Worm (Caenorhabditis elegans) whole organism, late embryonic: ENCODE data around the gene T24E12.6.

Source experiments
- C08G9.2 ChIP-seq: sonication (generic microtip); optimal IDR thresholded peaks from 2 replicates; lab custom pipeline; 2016; ENCODE audit warnings: mild to moderate bottlenecking, missing genetic modification characterization, moderate library complexity, missing compliant biosample characterization
- F13H6.1 ChIP-seq: sonication (generic microtip); optimal IDR thresholded peaks from 2 replicates; lab custom pipeline; 2016; ENCODE audit warnings: missing genetic modification characterization, missing compliant biosample characterization
- Y22D7AL.16 ChIP-seq: sonication (generic microtip); optimal IDR thresholded peaks from 2 replicates; lab custom pipeline; 2016; ENCODE audit warnings: missing genetic modification characterization, missing compliant biosample characterization
- ceh-2 ChIP-seq: sonication (generic microtip); optimal IDR thresholded peaks from 2 replicates; lab custom pipeline; 2016; ENCODE audit warnings: missing genotype, missing genetic modification characterization, missing compliant biosample characterization
- ceh-24 ChIP-seq: sonication (generic microtip); optimal IDR thresholded peaks from 2 replicates; lab custom pipeline; 2016; ENCODE audit warnings: mild to moderate bottlenecking, missing genetic modification characterization, missing compliant biosample characterization
- ceh-30 ChIP-seq: fragments of 150-350 bp; optimal IDR thresholded peaks from 2 replicates; lab custom pipeline; 2014; ENCODE audit warnings: missing biosample characterization, missing genetic modification characterization
- ceh-31 ChIP-seq: sonication (generic microtip); optimal IDR thresholded peaks from 2 replicates; lab custom pipeline; 2016; ENCODE audit warnings: missing genetic modification characterization, missing compliant biosample characterization
- ceh-34 ChIP-seq: sonication (generic microtip); optimal IDR thresholded peaks from 2 replicates; lab custom pipeline; 2016; ENCODE audit warnings: mild to moderate bottlenecking, missing genetic modification characterization, missing compliant biosample characterization
- ceh-48 ChIP-seq: sonication (generic microtip); optimal IDR thresholded peaks from 2 replicates; lab custom pipeline; 2016; ENCODE audit warnings: missing genetic modification characterization, inconsistent platforms, missing compliant biosample characterization
- ceh-9 ChIP-seq: sonication (generic microtip); optimal IDR thresholded peaks from 2 replicates; lab custom pipeline; 2016; ENCODE audit warnings: mild to moderate bottlenecking, missing genetic modification characterization, inconsistent platforms, missing compliant biosample characterization
- che-1 ChIP-seq: sonication (generic microtip); optimal IDR thresholded peaks from 2 replicates; lab custom pipeline; 2016; ENCODE audit warnings: mild to moderate bottlenecking, missing genetic modification characterization, missing compliant biosample characterization
- fax-1 ChIP-seq: sonication (generic microtip); optimal IDR thresholded peaks from 2 replicates; lab custom pipeline; 2016; ENCODE audit warnings: missing genotype, missing genetic modification characterization, missing compliant biosample characterization
- fkh-10 ChIP-seq: fragments of 150-350 bp; optimal IDR thresholded peaks from 2 replicates; lab custom pipeline; 2014; ENCODE audit warnings: missing biosample characterization, missing genetic modification reagents, missing genetic modification characterization
- hlh-15 ChIP-seq: sonication (generic microtip); optimal IDR thresholded peaks from 2 replicates; lab custom pipeline; 2016; ENCODE audit warnings: missing genetic modification characterization, missing compliant biosample characterization
- hlh-8 ChIP-seq: sonication (generic microtip); optimal IDR thresholded peaks from 2 replicates; lab custom pipeline; 2016; ENCODE audit warnings: missing genotype, missing genetic modification characterization, missing compliant biosample characterization
- lim-6 ChIP-seq: sonication (generic microtip); optimal IDR thresholded peaks from 2 replicates; lab custom pipeline; 2016; ENCODE audit warnings: missing genetic modification characterization, missing compliant biosample characterization
- lin-11 ChIP-seq: fragments of 200-800 bp; sonication (Bioruptor generic); optimal IDR thresholded peaks from 2 replicates; lab custom pipeline; 2018; ENCODE audit warnings: mild to moderate bottlenecking, missing genetic modification characterization, missing compliant biosample characterization
- mec-3 ChIP-seq: sonication (generic microtip); optimal IDR thresholded peaks from 2 replicates; lab custom pipeline; 2016; ENCODE audit warnings: borderline replicate concordance, missing genetic modification characterization, missing compliant biosample characterization
- nhr-11 ChIP-seq: fragments of 150-350 bp; optimal IDR thresholded peaks from 2 replicates; lab custom pipeline; 2014; ENCODE audit warnings: missing biosample characterization, missing genetic modification characterization
- npax-4 ChIP-seq: sonication (generic microtip); optimal IDR thresholded peaks from 2 replicates; lab custom pipeline; 2016; ENCODE audit warnings: missing genetic modification characterization, missing compliant biosample characterization
- odd-2 ChIP-seq: sonication (generic microtip); optimal IDR thresholded peaks from 2 replicates; lab custom pipeline; 2017; ENCODE audit warnings: antibody characterized with exemption, mild to moderate bottlenecking, missing genetic modification characterization, missing compliant biosample characterization
- pag-3 ChIP-seq: sonication (generic microtip); optimal IDR thresholded peaks from 2 replicates; lab custom pipeline; 2016; ENCODE audit warnings: missing compliant biosample characterization, missing genetic modification characterization, borderline replicate concordance
- pat-9 ChIP-seq: fragments of 200-800 bp; sonication (Bioruptor generic); optimal IDR thresholded peaks from 2 replicates; lab custom pipeline; 2018; ENCODE audit warnings: mild to moderate bottlenecking, missing genetic modification characterization, moderate library complexity, missing compliant biosample characterization
- pax-1 ChIP-seq: fragments of 150-350 bp; optimal IDR thresholded peaks from 2 replicates; lab custom pipeline; 2014; ENCODE audit warnings: missing biosample characterization, missing genetic modification characterization
- pha-4 ChIP-seq: fragments of 150-350 bp; optimal IDR thresholded peaks from 2 replicates; lab custom pipeline; 2018; ENCODE audit warnings: missing biosample characterization, missing genetic modification reagents, missing genetic modification characterization
- pqm-1 ChIP-seq: sonication (generic microtip); optimal IDR thresholded peaks from 2 replicates; lab custom pipeline; 2016; ENCODE audit warnings: missing genetic modification characterization, missing compliant biosample characterization
- pros-1 ChIP-seq: fragments of 150-350 bp; optimal IDR thresholded peaks from 2 replicates; lab custom pipeline; 2014; ENCODE audit warnings: missing biosample characterization, missing genetic modification reagents, missing genetic modification characterization
- sdc-2 ChIP-seq: sonication (generic microtip); optimal IDR thresholded peaks from 2 replicates; lab custom pipeline; 2016; ENCODE audit warnings: missing genotype, missing genetic modification characterization, missing compliant biosample characterization
- syd-9 ChIP-seq: sonication (generic microtip); optimal IDR thresholded peaks from 2 replicates; lab custom pipeline; 2016; ENCODE audit warnings: mild to moderate bottlenecking, missing genetic modification characterization, moderate library complexity, missing compliant biosample characterization
- tbx-7 ChIP-seq: sonication (generic microtip); optimal IDR thresholded peaks from 2 replicates; lab custom pipeline; 2016; ENCODE audit warnings: missing genotype, missing genetic modification characterization, missing compliant biosample characterization
- unc-3 ChIP-seq, 2 experiments: fragments of 200-800 bp in 1 of 2; sonication (Bioruptor generic) in 1 of 2; sonication (generic microtip) in 1 of 2; conservative IDR thresholded peaks in 1 of 2; optimal IDR thresholded peaks in 1 of 2; 2 replicates each; pipeline versions ENCODE4 v1.3.6 to Lab custom; 2016 to 2022; ENCODE audit warnings: missing compliant biosample characterization in 2 of 2, missing genetic modification characterization in 2 of 2, missing genetic modification reagents in 1 of 2
- unc-55 ChIP-seq: sonication (generic microtip); optimal IDR thresholded peaks from 2 replicates; lab custom pipeline; 2017; ENCODE audit warnings: missing biosample characterization, missing genetic modification reagents, missing genetic modification characterization
- ztf-16 ChIP-seq: sonication (generic microtip); optimal IDR thresholded peaks from 2 replicates; lab custom pipeline; 2017; ENCODE audit warnings: missing genetic modification characterization, missing compliant biosample characterization

Gene T24E12.6

DNA sequence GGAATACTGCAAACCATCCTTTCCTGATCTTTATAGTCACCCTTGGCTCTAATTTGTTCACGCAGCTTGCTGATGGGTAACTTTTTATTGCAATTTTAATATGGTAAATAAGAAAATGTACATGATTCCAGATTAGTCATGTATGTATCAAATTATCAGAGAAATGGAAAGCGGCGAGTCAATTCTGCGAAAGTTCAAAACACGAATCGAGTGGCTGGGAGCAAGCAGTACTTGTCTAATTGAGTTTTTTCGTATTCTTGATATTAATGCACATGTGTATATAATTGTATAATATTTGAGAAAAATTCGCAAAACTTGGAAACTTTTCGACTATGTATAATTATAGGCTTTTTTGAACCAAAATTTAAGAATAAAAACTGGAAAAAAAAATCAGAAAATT, 2.5 kb downstream of the T24E12.6 start, which contains the start of gene T24E12.12:
Gene T24E12.12 (plus strand): TSS at position 281 of the 400 bp plus-strand sequence.
- TF ChIP-seq unc-55 (GFP tag; lab: Kevin White, UChicago) (no peak), ceh-24 (tag; lab: Kevin White, UChicago) (no peak)

DNA sequence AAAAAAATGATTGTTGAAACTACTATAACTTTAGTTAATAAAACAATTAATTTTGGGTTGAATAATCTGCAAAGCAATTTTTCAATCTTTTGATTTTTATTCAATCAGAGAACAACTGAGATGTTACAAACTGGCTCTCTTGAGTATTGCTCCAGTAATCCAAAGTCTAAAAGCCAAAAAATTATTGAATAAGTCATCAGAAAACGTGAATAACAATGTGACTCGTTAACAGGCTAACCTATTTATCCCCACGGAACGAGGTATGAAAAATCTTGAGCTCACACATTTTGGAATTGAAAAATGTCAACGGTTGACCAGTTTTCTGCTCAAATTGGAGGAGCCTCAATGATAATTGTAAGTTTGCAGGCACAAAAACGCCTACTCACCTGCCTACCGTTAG, 4.0 kb downstream of the T24E12.6 start, which contains the start of gene srx-111:
Gene srx-111 (plus strand): TSS at position 301 of the 400 bp plus-strand sequence.
- TF ChIP-seq syd-9 (tag; lab: Kevin White, UChicago) = no peak
- TF ChIP-seq ceh-9 (tag; lab: Kevin White, UChicago) = no peak
- TF ChIP-seq tbx-7 (tag; lab: Kevin White, UChicago) = no peak
- no peak for TF ChIP-seq ceh-2 (tag; lab: Kevin White, UChicago)
- TF ChIP-seq C08G9.2 (tag; lab: Kevin White, UChicago) = no peak
- TF ChIP-seq mec-3 (tag; lab: Kevin White, UChicago) = no peak
- TF ChIP-seq, all 69 proteins: peak for 0

DNA sequence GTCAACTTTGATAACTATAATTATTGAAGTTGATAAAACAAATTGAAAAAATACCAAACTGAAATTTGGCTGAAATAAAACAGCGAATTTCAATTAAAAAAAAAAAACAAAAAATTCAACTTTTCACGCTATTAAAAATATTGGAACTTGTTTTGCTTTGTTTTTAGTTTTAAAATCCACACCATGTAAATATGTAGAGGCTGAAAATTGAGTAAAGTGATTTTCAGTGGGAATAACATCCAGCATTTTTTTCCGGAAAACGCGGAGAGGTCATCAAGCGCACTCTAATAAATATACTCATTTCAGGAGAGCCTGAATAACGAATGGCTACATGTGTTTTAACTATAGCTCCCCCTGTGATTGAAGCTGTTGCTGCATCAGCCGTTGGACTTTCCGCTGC, 7.9 kb downstream of the T24E12.6 start, which contains the start of gene rcd-1:
Gene rcd-1 (plus strand): TSS at position 301 of the 400 bp plus-strand sequence.
- TF ChIP-seq ceh-34 (tag; lab: Kevin White, UChicago) (no peak), ceh-31 (tag; lab: Kevin White, UChicago) (no peak), pros-1 (tag; lab: Kevin White, UChicago) (no peak), fax-1 (tag; lab: Kevin White, UChicago) (no peak), pax-1 (tag; lab: Kevin White, UChicago) (no peak)

DNA sequence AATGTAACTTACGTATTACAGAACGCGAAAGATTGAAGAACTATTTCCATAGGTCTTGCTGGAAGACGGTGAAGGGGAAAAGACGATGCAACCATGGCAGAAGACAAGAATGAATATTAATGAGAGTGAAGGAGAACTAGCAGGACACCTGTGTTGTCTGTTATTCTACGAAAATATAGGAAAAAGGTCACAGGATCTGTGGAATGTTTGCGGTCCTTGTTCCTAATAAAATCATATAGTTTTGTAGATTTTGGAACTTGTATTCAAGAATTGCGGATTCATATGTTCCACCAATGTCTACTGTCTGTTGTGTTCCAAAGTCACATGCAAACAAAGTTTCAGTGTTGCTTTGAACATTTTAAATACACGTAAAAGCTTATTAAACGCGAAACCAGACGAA, 9.3 kb downstream of the T24E12.6 start, which contains the start of gene sdz-11:
Gene sdz-11 (minus strand): TSS at position 101 of the 400 bp plus-strand sequence.
- TF ChIP-seq F13H6.1 (tag; lab: Kevin White, UChicago) (no peak), lim-6 (tag; lab: Kevin White, UChicago) (no peak), ztf-16 (tag; lab: Kevin White, UChicago) (no peak), nhr-11 (tag; lab: Kevin White, UChicago) (no peak), lin-11 (tag; lab: Kevin White, UChicago) (no peak), pat-9 (tag; lab: Kevin White, UChicago) (no peak), syd-9 (tag; lab: Kevin White, UChicago) (no peak), pag-3 (tag; lab: Kevin White, UChicago) (no peak)

DNA sequence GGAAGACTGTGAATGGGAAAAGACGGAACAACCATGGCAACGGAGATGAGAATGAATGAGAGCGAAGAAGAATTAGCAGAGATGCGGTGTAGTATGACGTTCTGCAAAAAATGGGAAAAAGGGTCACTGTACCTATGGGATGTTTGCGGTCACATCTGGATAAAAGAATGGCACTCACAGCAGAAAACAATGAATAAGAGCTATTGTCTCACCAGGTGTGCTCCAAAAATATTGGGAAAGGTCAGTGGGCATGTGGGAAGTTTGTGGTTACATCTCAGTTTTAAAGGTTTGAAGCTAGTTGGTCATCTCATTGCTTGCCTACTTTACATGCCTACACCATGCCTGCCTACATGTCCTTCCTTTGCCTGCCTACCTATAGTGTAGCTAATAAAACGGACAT, 10.8 kb downstream of the T24E12.6 start, which contains the start of gene fbxb-91:
Gene fbxb-91 (minus strand): TSS at position 101 of the 400 bp plus-strand sequence.
- no peak for TF ChIP-seq Y22D7AL.16 (tag; lab: Kevin White, UChicago)

DNA sequence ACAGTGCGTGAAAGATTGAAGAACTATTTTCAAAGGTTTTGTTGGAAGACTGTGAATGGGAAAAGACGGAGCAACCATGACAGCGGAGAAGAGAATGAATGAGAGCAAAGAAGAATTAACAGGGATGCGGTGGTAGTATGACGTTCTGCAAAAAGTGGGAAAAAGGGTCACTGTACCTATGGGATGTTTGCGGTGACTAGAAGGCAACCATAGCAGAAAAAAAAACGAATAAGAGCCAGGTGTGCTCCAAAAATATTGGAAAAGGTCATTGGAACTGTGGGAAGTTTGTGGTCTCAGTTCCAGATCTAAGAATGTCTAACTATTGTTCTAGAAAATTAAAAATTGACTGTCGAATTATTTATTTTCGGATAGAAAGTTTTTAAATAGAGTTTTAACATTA, 12.8 kb downstream of the T24E12.6 start, which contains the start of gene fbxb-90:
Gene fbxb-90 (minus strand): TSS at position 101 of the 400 bp plus-strand sequence.
- TF ChIP-seq unc-3 (GFP tag; conservative IDR thresholded peaks at IDR 0.05; lab: Robert Waterston, UW) (no peak), unc-3 (tag; optimal IDR thresholded peaks at IDR 0.05; lab: Kevin White, UChicago) (no peak), fkh-10 (GFP tag; lab: Kevin White, UChicago) (no peak), hlh-15 (no peak), pat-9 (tag; lab: Kevin White, UChicago) (no peak), hlh-8 (tag; lab: Kevin White, UChicago) (no peak), odd-2 (tag; lab: Kevin White, UChicago) (no peak), ceh-30 (tag; lab: Kevin White, UChicago) (no peak), syd-9 (tag; lab: Kevin White, UChicago) (no peak), che-1 (tag; lab: Kevin White, UChicago) (no peak), pha-4 (tag; lab: Kevin White, UChicago) (no peak), sdc-2 (tag; lab: Kevin White, UChicago) (no peak), npax-4 (tag; lab: Kevin White, UChicago) (no peak), pqm-1 (tag; lab: Kevin White, UChicago) (no peak), lim-6 (tag; lab: Kevin White, UChicago) (no peak), ceh-48 (tag; lab: Kevin White, UChicago) (no peak)
